Fruit fly (Drosophila melanogaster) whole organism, wandering third instar larva: ENCODE measurements around the gene Oatp33Ea.

ENCODE experiments used
- CG32264 ChIP-seq: fragments of 200-800 bp; sonication (Bioruptor generic); optimal IDR thresholded peaks from 2 replicates; lab custom pipeline; 2016; ENCODE audit warnings: missing biosample characterization, missing genetic modification characterization
- CG9705 ChIP-seq: fragments of 200-800 bp; sonication (Bioruptor generic); optimal IDR thresholded peaks from 2 replicates; lab custom pipeline; 2018; ENCODE audit warnings: missing biosample characterization, mild to moderate bottlenecking, missing genetic modification characterization
- Mio ChIP-seq: sonication (Bioruptor generic); optimal IDR thresholded peaks from 2 replicates; lab custom pipeline; 2016; ENCODE audit warnings: missing biosample characterization, missing genetic modification characterization
- Myc ChIP-seq: fragments of >200 bp; optimal IDR thresholded peaks from 2 replicates; lab custom pipeline; 2017
- N ChIP-seq: fragments of >200 bp; optimal IDR thresholded peaks from 2 replicates; lab custom pipeline; 2018; ENCODE audit warnings: missing biosample characterization, missing external identifiers, missing genetic modification characterization
- Rel ChIP-seq, 2 experiments: fragments of 200-800 bp; sonication (Bioruptor generic) in 1 of 2; optimal IDR thresholded peaks; 2 replicates in 1 of 2; 3 replicates in 1 of 2; lab custom pipeline; 2016 to 2019; ENCODE audit warnings: mild to moderate bottlenecking in 2 of 2, missing biosample characterization in 2 of 2, missing genetic modification characterization in 2 of 2, moderate library complexity in 1 of 2
- dmrt93B ChIP-seq: fragments of 200-800 bp; sonication (Bioruptor generic); optimal IDR thresholded peaks from 2 replicates; lab custom pipeline; 2018; ENCODE audit warnings: missing biosample characterization, mild to moderate bottlenecking, missing genetic modification characterization
- h ChIP-seq: fragments of 200-800 bp; sonication (Bioruptor generic); optimal IDR thresholded peaks from 3 replicates; lab custom pipeline; 2016; ENCODE audit warnings: missing biosample characterization, mild to moderate bottlenecking, missing genetic modification characterization
- pan ChIP-seq: fragments of >200 bp; optimal IDR thresholded peaks from 2 replicates; lab custom pipeline; 2017
- psq ChIP-seq: fragments of 200-800 bp; sonication (Bioruptor generic); optimal IDR thresholded peaks from 3 replicates; lab custom pipeline; 2017; ENCODE audit warnings: missing biosample characterization, mild to moderate bottlenecking, missing genetic modification characterization, moderate library complexity

- TF ChIP-seq psq (GFP tag; lab: Kevin White, UChicago) (no peak), CG32264 (GFP tag; lab: Kevin White, UChicago) (no peak), N (GFP tag; lab: Kevin White, UChicago) (no peak), Rel (GFP tag; optimal IDR thresholded peaks at IDR 0.05; lab: Kevin White, UChicago) (no peak), Rel (tag; optimal IDR thresholded peaks at IDR 0.05; lab: Kevin White, UChicago) (no peak), h (GFP tag; lab: Kevin White, UChicago) (no peak), CG9705 (GFP tag; lab: Kevin White, UChicago) (no peak), dmrt93B (GFP tag; lab: Kevin White, UChicago) (no peak), Myc (no peak), Mio (GFP tag; lab: Kevin White, UChicago) (no peak), pan (lab: Kevin White, UChicago) (no peak)
These were observed 41.1 kb downstream of the Oatp33Ea start for dm6 chr2L:12404555-12405077.
